Worm (Caenorhabditis elegans) whole organism, young adult: ENCODE results near the gene dlat-2.

Experiments used
- Y79H2A.3 ChIP-seq: fragments of 200-800 bp; sonication (Bioruptor generic); conservative IDR thresholded peaks from 2 replicates; pipeline ENCODE4 v1.3.6; 2022; ENCODE audit warnings: missing genetic modification reagents, missing genetic modification characterization, missing compliant biosample characterization
- ZK185.1 ChIP-seq: sonication (generic microtip); optimal IDR thresholded peaks from 2 replicates; lab custom pipeline; 2016; ENCODE audit warnings: mild to moderate bottlenecking, missing genetic modification characterization, missing compliant biosample characterization; ENCODE audit not compliant: poor library complexity, severe bottlenecking
- athp-1 ChIP-seq: sonication (generic microtip); optimal IDR thresholded peaks from 2 replicates; lab custom pipeline; 2017; ENCODE audit warnings: mild to moderate bottlenecking, missing genetic modification characterization, missing compliant biosample characterization
- dox-1 ChIP-seq: fragments of 200-800 bp; sonication (Bioruptor generic); IDR thresholded peaks from 2 replicates; pipeline ENCODE4 v1.3.6; 2022; ENCODE audit warnings: missing genetic modification reagents, missing genetic modification characterization, missing compliant biosample characterization
- hlh-26 ChIP-seq: fragments of 200-800 bp; sonication (Bioruptor generic); conservative IDR thresholded peaks from 2 replicates; pipeline ENCODE4 v1.3.6; 2022; ENCODE audit warnings: missing genetic modification reagents, missing genetic modification characterization, missing compliant biosample characterization
- lag-1 ChIP-seq: fragments of 200-800 bp; sonication (Bioruptor generic); IDR thresholded peaks from 2 replicates; pipeline ENCODE4 v1.3.6; 2022; ENCODE audit warnings: missing genetic modification reagents, missing genetic modification characterization, missing compliant biosample characterization
- nhr-90 ChIP-seq: sonication (generic microtip); optimal IDR thresholded peaks from 2 replicates; lab custom pipeline; 2016; ENCODE audit warnings: missing genotype, mild to moderate bottlenecking, missing genetic modification characterization, missing compliant biosample characterization
- repo-1 ChIP-seq: sonication (generic microtip); optimal IDR thresholded peaks from 2 replicates; lab custom pipeline; 2017; ENCODE audit warnings: mild to moderate bottlenecking, missing genetic modification characterization, missing compliant biosample characterization
- snpc-4 ChIP-seq, 5 experiments: fragments of 150-350 bp in 1 of 5; sonication (generic microtip) in 4 of 5; optimal IDR thresholded peaks; 2 replicates each; lab custom pipeline; 2014 to 2018; ENCODE audit warnings: missing genetic modification characterization in 5 of 5, missing biosample characterization in 3 of 5, antibody characterized with exemption in 2 of 5, mild to moderate bottlenecking in 2 of 5, missing compliant biosample characterization in 2 of 5, missing genotype in 2 of 5, moderate library complexity in 2 of 5, missing genetic modification reagents in 1 of 5
- somi-1 ChIP-seq: fragments of 200-800 bp; sonication (Bioruptor generic); optimal IDR thresholded peaks from 2 replicates; lab custom pipeline; 2018; ENCODE audit warnings: mild to moderate bottlenecking, missing genetic modification characterization, missing compliant biosample characterization

- TF ChIP-seq lag-1 (no peak), dox-1 (GFP tag; lab: Robert Waterston, UW) (no peak), nhr-90 (tag; lab: Kevin White, UChicago) (no peak), somi-1 (GFP tag; lab: Kevin White, UChicago) (no peak), athp-1 (tag; lab: Kevin White, UChicago) (no peak), hlh-26 (GFP tag; lab: Robert Waterston, UW) (no peak), repo-1 (tag; lab: Kevin White, UChicago) (no peak), ZK185.1 (no peak), snpc-4 (GFP tag; optimal IDR thresholded peaks at IDR 0.05; lab: Kevin White, UChicago) (no peak), snpc-4 (tag; optimal IDR thresholded peaks at IDR 0.05; lab: Kevin White, UChicago) (no peak), Y79H2A.3 (GFP tag; lab: Robert Waterston, UW) (no peak)
Measured at ce11 chrIV:17342179-17342578, 38.2 kb upstream of the dlat-2 start, which contains the start of gene C49C3.9.
